Fruit fly (Drosophila melanogaster): ENCODE results near the gene EloA.

Gene EloA

dm6 chr3R:23302178-23302577, 50.8 kb downstream of the EloA start (continued):
- TF ChIP-seq CG6254 (GFP tag; optimal IDR thresholded peaks at IDR 0.05): no peak

- peak; percentile 25 for TF ChIP-seq CG1603 (tag; optimal IDR thresholded peaks at IDR 0.05)
- TF ChIP-seq CG10979 (tag; optimal IDR thresholded peaks at IDR 0.05): peak; percentile 71
- TF ChIP-seq CG5245 (GFP tag; optimal IDR thresholded peaks at IDR 0.05): no peak
- TF ChIP-seq CG18262 (tag; optimal IDR thresholded peaks at IDR 0.05): peak; percentile 70
- no peak for TF ChIP-seq crc (GFP tag; optimal IDR thresholded peaks at IDR 0.05)
- TF ChIP-seq CG9727 (GFP tag; optimal IDR thresholded peaks at IDR 0.05): peak; percentile 68
- TF ChIP-seq CG33557 (GFP tag; optimal IDR thresholded peaks at IDR 0.05): peak; percentile 51
- no peak for TF ChIP-seq CG11504 (tag; optimal IDR thresholded peaks at IDR 0.05)
- 0 out of 2 replicates have a peak, but pooled peaks have one; percentile 31 for TF ChIP-seq CG6689 (GFP tag; IDR thresholded peaks at IDR 0.05)
- TF ChIP-seq shn (GFP tag; optimal IDR thresholded peaks at IDR 0.05): no peak
- peak; percentile 59 for TF ChIP-seq CG4360 (GFP tag; IDR thresholded peaks at IDR 0.05)
- TF ChIP-seq nerfin-1 (tag; optimal IDR thresholded peaks at IDR 0.05): peak; percentile 86
- TF ChIP-seq CG16815 (GFP tag; optimal IDR thresholded peaks at IDR 0.05): peak; percentile 25
- peak; percentile 59; the same call in 1 of the 2 replicates for TF ChIP-seq CG8765 (GFP tag; IDR thresholded peaks at IDR 0.05)
- TF ChIP-seq Hr78 (GFP tag; optimal IDR thresholded peaks at IDR 0.05): no peak
- TF ChIP-seq gem (tag; optimal IDR thresholded peaks at IDR 0.05): peak; percentile 53
- TF ChIP-seq lov (optimal IDR thresholded peaks at IDR 0.05): no peak
- TF ChIP-seq lov (GFP tag; IDR thresholded peaks at IDR 0.05): peak; percentile 60; the same call in 1 of the 3 replicates
- peak; percentile 39 for TF ChIP-seq Mes4 (GFP tag; optimal IDR thresholded peaks at IDR 0.05)
- TF ChIP-seq H2.0 (GFP tag; IDR thresholded peaks at IDR 0.05): peak; percentile 17; the same call in 1 of the 2 replicates
- TF ChIP-seq chn (GFP tag; optimal IDR thresholded peaks at IDR 0.05): peak; percentile 36
- peak; percentile 63 for TF ChIP-seq CG4404 (GFP tag; IDR thresholded peaks at IDR 0.05)
- peak; percentile 30 for TF ChIP-seq az2 (GFP tag; optimal IDR thresholded peaks at IDR 0.05)
- TF ChIP-seq Scr (GFP tag; IDR thresholded peaks at IDR 0.05; ENCODE audit: partially characterized antibody): no peak
- 0 out of 3 replicates have a peak, but pooled peaks have one; percentile 40 for TF ChIP-seq CG17361 (GFP tag; IDR thresholded peaks at IDR 0.05)
- TF ChIP-seq dmrt11E (tag; optimal IDR thresholded peaks at IDR 0.05): peak; percentile 83
- TF ChIP-seq sob (GFP tag; IDR thresholded peaks at IDR 0.05): 0 out of 2 replicates have a peak, but pooled peaks have one; percentile 18
- peak; percentile 42 for TF ChIP-seq CG14710 (tag; optimal IDR thresholded peaks at IDR 0.05)
- TF ChIP-seq CG10209 (GFP tag; optimal IDR thresholded peaks at IDR 0.05): peak; percentile 12
- peak in 1 of 2 experiments; percentile 19 for TF ChIP-seq tll (GFP tag; optimal IDR thresholded peaks at IDR 0.05)
- peak; percentile 20 for TF ChIP-seq phol (tag; optimal IDR thresholded peaks at IDR 0.05)
- TF ChIP-seq nmo (GFP tag; optimal IDR thresholded peaks at IDR 0.05): peak; percentile 48
- peak; percentile 3 for TF ChIP-seq CG2202 (tag; optimal IDR thresholded peaks at IDR 0.05)
- peak; percentile 42 for TF ChIP-seq gsb-n (tag; optimal IDR thresholded peaks at IDR 0.05)
- no peak for TF ChIP-seq nom (GFP tag; optimal IDR thresholded peaks at IDR 0.05)
- 0 out of 3 replicates have a peak, but pooled peaks have one; percentile 15 for TF ChIP-seq ase (GFP tag; IDR thresholded peaks at IDR 0.05)
- peak; percentile 33 for TF ChIP-seq unpg (GFP tag; optimal IDR thresholded peaks at IDR 0.05)
- peak; percentile 32 for TF ChIP-seq CG16863 (GFP tag; optimal IDR thresholded peaks at IDR 0.05)
- TF ChIP-seq D (optimal IDR thresholded peaks at IDR 0.05): no peak
- TF ChIP-seq D (GFP tag; optimal IDR thresholded peaks at IDR 0.05): peak; percentile 21
- peak; percentile 22 for TF ChIP-seq CG7556 (GFP tag; optimal IDR thresholded peaks at IDR 0.05)
- TF ChIP-seq CG15696 (tag; optimal IDR thresholded peaks at IDR 0.05): peak; percentile 68
- peak; percentile 38 for TF ChIP-seq zen (tag; optimal IDR thresholded peaks at IDR 0.05)
- no peak for TF ChIP-seq CG15479 (GFP tag; optimal IDR thresholded peaks at IDR 0.05)
- 0 out of 3 replicates have a peak, but pooled peaks have one; percentile 28 for TF ChIP-seq CG2199 (GFP tag; IDR thresholded peaks at IDR 0.05)
- peak; percentile 77 for TF ChIP-seq gcm (GFP tag; optimal IDR thresholded peaks at IDR 0.05)
Observed at dm6 chr3R:23303297-23303696, 51.9 kb downstream of the EloA start.
